Fruit fly (Drosophila melanogaster) Kc167 (cell line): ENCODE results near the gene CG32228.

ENCODE experiments used
- insv ChIP-seq: fragments of >200 bp; optimal IDR thresholded peaks from 3 replicates; lab custom pipeline; 2018; ENCODE audit warnings: missing external identifiers
- ttk ChIP-seq: sonication (Bioruptor generic); optimal IDR thresholded peaks from 2 replicates; lab custom pipeline; 2017; ENCODE audit warnings: missing external identifiers

DNA sequence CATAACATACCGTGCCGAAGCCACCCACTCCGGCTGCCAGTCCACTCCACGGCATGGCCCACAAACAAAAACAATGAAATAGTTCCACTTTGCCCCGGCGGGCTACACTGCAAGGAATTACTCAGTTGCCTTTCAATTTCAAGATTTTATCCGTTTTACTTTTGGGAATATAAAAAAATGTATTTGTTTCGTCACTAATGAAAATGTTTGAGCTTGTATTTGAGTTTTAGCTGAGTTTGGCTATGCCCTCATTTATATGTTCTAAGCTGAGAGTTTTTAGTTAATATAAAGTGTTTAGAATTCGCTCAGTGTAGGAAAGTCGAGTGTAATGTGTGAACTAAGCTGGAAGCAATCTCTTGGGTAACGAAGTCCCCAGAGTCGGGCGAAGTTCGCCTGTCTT is 11.0 kb downstream of the CG32228 start:
- TF ChIP-seq ttk (no peak), insv (no peak)
